Fruit fly (Drosophila melanogaster): ENCODE data around the gene Bin1.

DNA sequence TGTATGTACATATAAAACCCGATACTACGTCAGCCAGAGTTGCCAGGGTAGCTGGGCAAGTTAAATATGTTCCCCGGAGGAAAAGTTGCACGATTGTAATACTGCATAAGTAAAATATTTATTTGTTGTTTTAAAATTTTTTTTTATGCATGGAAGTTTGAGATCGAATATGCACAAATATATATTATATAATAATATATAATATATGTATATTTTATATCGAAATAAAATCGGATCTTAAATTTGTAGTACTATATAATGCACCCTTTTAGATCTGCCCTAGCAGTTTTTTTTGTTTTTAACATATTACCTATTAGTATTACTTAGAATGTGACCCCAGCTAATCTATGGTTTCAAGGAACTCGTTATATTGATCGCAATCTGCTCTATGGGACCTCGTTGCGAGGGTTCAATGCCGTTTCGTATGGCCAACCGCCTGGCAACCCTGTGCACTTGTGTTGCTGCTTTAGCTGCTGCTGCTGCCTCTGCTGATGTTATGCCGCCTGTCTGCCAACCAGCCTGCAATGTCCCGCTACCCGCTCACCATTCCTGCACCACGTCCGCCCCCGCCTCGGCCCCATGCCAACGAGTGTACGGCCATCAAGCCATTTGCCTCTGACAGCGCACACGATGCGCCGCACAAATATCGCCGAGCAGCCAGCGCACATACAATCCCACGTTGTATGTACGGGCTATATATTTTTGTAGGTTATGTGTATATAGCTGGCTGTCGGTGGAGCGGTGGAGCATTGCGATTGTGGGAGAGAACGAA lies 46.8 kb upstream of the Bin1 start:
- TF ChIP-seq CG4496 (GFP tag; IDR thresholded peaks at IDR 0.05): no peak
- TF ChIP-seq CG13204 (GFP tag; optimal IDR thresholded peaks at IDR 0.05): peak; percentile 98
- TF ChIP-seq CG14655 (GFP tag; optimal IDR thresholded peaks at IDR 0.05): peak; percentile 95
- no peak for TF ChIP-seq fd96Ca (GFP tag; IDR thresholded peaks at IDR 0.05)
- peak; percentile 68 for TF ChIP-seq EcR (GFP tag; optimal IDR thresholded peaks at IDR 0.05)
- peak; percentile 93 for TF ChIP-seq CG9948 (tag; optimal IDR thresholded peaks at IDR 0.05)
- no peak for TF ChIP-seq rn (GFP tag; IDR thresholded peaks at IDR 0.05)
- peak; percentile 30 for TF ChIP-seq gl (tag; optimal IDR thresholded peaks at IDR 0.05)
- peak; percentile 93 for TF ChIP-seq D1 (tag; optimal IDR thresholded peaks at IDR 0.05)
- no peak for TF ChIP-seq CG12605 (GFP tag; IDR thresholded peaks at IDR 0.05)
- TF ChIP-seq Ets98B (GFP tag; IDR thresholded peaks at IDR 0.05): no peak
- no peak for TF ChIP-seq CG10348 (GFP tag; IDR thresholded peaks at IDR 0.05)
